Worm (Caenorhabditis elegans) whole organism, L4 larva: ENCODE data around the gene R13A5.11.

Source experiments
- ama-1 ChIP-seq: fragments of 150-350 bp; optimal IDR thresholded peaks from 2 replicates; lab custom pipeline; 2014; ENCODE audit warnings: inconsistent platforms, mixed read lengths
- lin-15B ChIP-seq: fragments of 150-350 bp; sonication (generic microtip); optimal IDR thresholded peaks from 3 replicates; lab custom pipeline; 2014; ENCODE audit warnings: missing biosample characterization, missing genetic modification characterization
- mep-1 ChIP-seq: fragments of 150-350 bp; sonication (generic microtip); optimal IDR thresholded peaks from 3 replicates; lab custom pipeline; 2014; ENCODE audit warnings: missing biosample characterization, missing genetic modification characterization

- TF ChIP-seq ama-1 (no peak), lin-15B (tag; lab: Kevin White, UChicago) (no peak), mep-1 (no peak)
Measured at ce11 chrIII:7571726-7572125, 21.4 kb downstream of the R13A5.11 start.
